Fruit fly (Drosophila melanogaster): ENCODE measurements around the gene CG12617.
A peak's percentile ranks its signal among the peaks of the same experiment; 100 is the strongest.

CG12617 gene

DNA sequence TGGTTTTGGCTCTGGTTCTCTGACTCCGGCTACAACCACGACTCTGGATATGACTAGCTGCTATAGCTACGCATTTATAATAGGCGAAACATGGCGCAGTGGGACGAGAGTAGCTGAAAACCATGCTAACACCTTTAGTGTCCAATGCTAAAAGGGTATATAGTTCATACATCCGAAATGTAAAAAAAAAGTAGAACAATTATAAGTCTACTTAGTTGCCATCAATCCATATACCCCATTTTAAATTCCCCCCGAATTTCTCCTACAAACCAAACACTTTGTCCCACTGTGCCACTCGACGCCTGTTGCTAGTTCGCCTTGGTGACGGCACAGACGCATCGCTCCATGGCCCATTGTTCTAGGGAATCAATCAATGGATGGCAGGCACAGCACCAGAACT lies 31.8 kb downstream of the CG12617 start (continued):
- TF ChIP-seq CG11085 (GFP tag; IDR thresholded peaks at IDR 0.05) (peak; percentile 68), Opbp (GFP tag; IDR thresholded peaks at IDR 0.05; ENCODE audit: partially characterized antibody) (no peak), CG5180 (GFP tag; optimal IDR thresholded peaks at IDR 0.05) (peak; percentile 40), sug (tag; optimal IDR thresholded peaks at IDR 0.05) (no peak), CG32772 (GFP tag; IDR thresholded peaks at IDR 0.05) (no peak), amos (GFP tag; IDR thresholded peaks at IDR 0.05; ENCODE audit: partially characterized antibody) (no peak), HmgD (GFP tag; optimal IDR thresholded peaks at IDR 0.05) (no peak), Dbx (GFP tag; IDR thresholded peaks at IDR 0.05) (0 out of 3 replicates have a peak, but pooled peaks have one; percentile 26), fd3F (GFP tag; optimal IDR thresholded peaks at IDR 0.05) (peak; percentile 14), D (optimal IDR thresholded peaks at IDR 0.05) (no peak), D (GFP tag; optimal IDR thresholded peaks at IDR 0.05) (peak; percentile 71), CG7271 (tag; optimal IDR thresholded peaks at IDR 0.05) (peak; percentile 53), NK7.1 (GFP tag; optimal IDR thresholded peaks at IDR 0.05) (peak; percentile 64), vvl (GFP tag; IDR thresholded peaks at IDR 0.05) (peak; percentile 94), CG15269 (tag; optimal IDR thresholded peaks at IDR 0.05) (peak; percentile 46), CG1233 (GFP tag; optimal IDR thresholded peaks at IDR 0.05) (peak; percentile 70), CG12769 (tag; optimal IDR thresholded peaks at IDR 0.05) (no peak), wdn (GFP tag; IDR thresholded peaks at IDR 0.05) (peak; percentile 60), Optix (GFP tag; IDR thresholded peaks at IDR 0.05) (peak; percentile 69; the same call in 2 of the 3 replicates), CG7786 (GFP tag; optimal IDR thresholded peaks at IDR 0.05) (peak; percentile 39), CG8359 (GFP tag; optimal IDR thresholded peaks at IDR 0.05; ENCODE audit: borderline replicate concordance) (peak; percentile 77), CG4820 (GFP tag; optimal IDR thresholded peaks at IDR 0.05) (peak; percentile 89), disco-r (GFP tag; optimal IDR thresholded peaks at IDR 0.05) (no peak), fru (optimal IDR thresholded peaks at IDR 0.05) (no peak), Mrtf (GFP tag; IDR thresholded peaks at IDR 0.05) (peak; percentile 83; the same call in 2 of the 3 replicates), lbe (GFP tag; optimal IDR thresholded peaks at IDR 0.05) (no peak), Fer1 (GFP tag; optimal IDR thresholded peaks at IDR 0.05) (peak; percentile 71), sna (GFP tag; IDR thresholded peaks at IDR 0.05; ENCODE audit: partially characterized antibody) (no peak), CG18476 (GFP tag; optimal IDR thresholded peaks at IDR 0.05) (peak; percentile 73), CG8290 (GFP tag; optimal IDR thresholded peaks at IDR 0.05) (peak; percentile 39), CG8290 (tag; optimal IDR thresholded peaks at IDR 0.05) (no peak), Ets97D (GFP tag; optimal IDR thresholded peaks at IDR 0.05) (peak; percentile 49), MESR4 (GFP tag; optimal IDR thresholded peaks at IDR 0.05) (no peak), CG6813 (GFP tag; optimal IDR thresholded peaks at IDR 0.05) (peak; percentile 78), Taf1 (GFP tag; IDR thresholded peaks at IDR 0.05) (peak; percentile 67), Mad (GFP tag; optimal IDR thresholded peaks at IDR 0.05) (peak; percentile 35), CG7928 (GFP tag; optimal IDR thresholded peaks at IDR 0.05) (peak; percentile 34), CG17612 (GFP tag; IDR thresholded peaks at IDR 0.05) (peak; percentile 29; the same call in 1 of the 2 replicates), odd (GFP tag; optimal IDR thresholded peaks at IDR 0.05) (peak; percentile 23), CG6854 (GFP tag; optimal IDR thresholded peaks at IDR 0.05) (peak; percentile 2), tgo (GFP tag; IDR thresholded peaks at IDR 0.05) (peak; percentile 54), CG6272 (GFP tag; IDR thresholded peaks at IDR 0.05) (peak; percentile 80), Dad (GFP tag; optimal IDR thresholded peaks at IDR 0.05) (peak; percentile 20), CG10274 (GFP tag; optimal IDR thresholded peaks at IDR 0.05) (peak; percentile 58), slbo (GFP tag; IDR thresholded peaks at IDR 0.05) (peak; percentile 42), Dref (GFP tag; IDR thresholded peaks at IDR 0.05) (no peak), Asciz (GFP tag; optimal IDR thresholded peaks at IDR 0.05) (peak; percentile 68), CG16815 (GFP tag; optimal IDR thresholded peaks at IDR 0.05) (peak; percentile 57), CG7372 (GFP tag; IDR thresholded peaks at IDR 0.05) (peak; percentile 25; the same call in 1 of the 2 replicates), gsb-n (tag; optimal IDR thresholded peaks at IDR 0.05) (peak; percentile 53), C15 (GFP tag; IDR thresholded peaks at IDR 0.05) (0 out of 3 replicates have a peak, but pooled peaks have one; percentile 31), fd64A (GFP tag; optimal IDR thresholded peaks at IDR 0.05) (peak; percentile 64)
